Fruit fly (Drosophila melanogaster): ENCODE data around the gene Grip163.

Grip163 gene

dm6 chr3L:12002321-12003248 lies 4.6 kb upstream of the Grip163 start, which contains the start of the genes Pop2 and CG6928:
Gene Pop2 (minus strand): TSS chr3L:12002915.
Gene CG6928 (plus strand): TSS chr3L:12003155.
- no peak for TF ChIP-seq vri (GFP tag; optimal IDR thresholded peaks at IDR 0.05)
- TF ChIP-seq lz (GFP tag; optimal IDR thresholded peaks at IDR 0.05) = peak; percentile 79
- no peak for TF ChIP-seq Blimp-1 (GFP tag; optimal IDR thresholded peaks at IDR 0.05)
- TF ChIP-seq CG6792 (GFP tag; optimal IDR thresholded peaks at IDR 0.05) = peak; percentile 12
- TF ChIP-seq Met (GFP tag; optimal IDR thresholded peaks at IDR 0.05) = peak; percentile 45
- peak; percentile 84 for TF ChIP-seq CG31627 (GFP tag; optimal IDR thresholded peaks at IDR 0.05)
- TF ChIP-seq achi (GFP tag; optimal IDR thresholded peaks at IDR 0.05) = peak; percentile 79
- TF ChIP-seq Gug (GFP tag; IDR thresholded peaks at IDR 0.05) = 0 out of 2 replicates have a peak, but pooled peaks have one; percentile 39
- TF ChIP-seq pdm3 (GFP tag; optimal IDR thresholded peaks at IDR 0.05) = no peak
- no peak for TF ChIP-seq CG16779 (tag; optimal IDR thresholded peaks at IDR 0.05)
- TF ChIP-seq CG3919 (GFP tag; optimal IDR thresholded peaks at IDR 0.05) = no peak
- TF ChIP-seq CG11902 (GFP tag; optimal IDR thresholded peaks at IDR 0.05) = peak; percentile 39
- TF ChIP-seq acj6 (GFP tag; optimal IDR thresholded peaks at IDR 0.05) = peak; percentile 71
- TF ChIP-seq Ets96B (tag; optimal IDR thresholded peaks at IDR 0.05) = no peak
- no peak for TF ChIP-seq fd59A (GFP tag; optimal IDR thresholded peaks at IDR 0.05)
- TF ChIP-seq Smox (GFP tag; optimal IDR thresholded peaks at IDR 0.05) = no peak
- TF ChIP-seq cyc (GFP tag; optimal IDR thresholded peaks at IDR 0.05) = peak; percentile 80
- peak; percentile 38 for TF ChIP-seq CG9139 (GFP tag; optimal IDR thresholded peaks at IDR 0.05)
- TF ChIP-seq CG10631 (GFP tag; optimal IDR thresholded peaks at IDR 0.05) = peak; percentile 75
- peak; percentile 69 for TF ChIP-seq Sox14 (GFP tag; optimal IDR thresholded peaks at IDR 0.05)
- peak; percentile 55 for TF ChIP-seq Eip75B (GFP tag; optimal IDR thresholded peaks at IDR 0.05)
- no peak for TF ChIP-seq CG4318 (GFP tag; optimal IDR thresholded peaks at IDR 0.05)
- peak; percentile 8 for TF ChIP-seq Lpt (GFP tag; optimal IDR thresholded peaks at IDR 0.05)
- TF ChIP-seq Eip78C (GFP tag) = peak; percentile 83
- TF ChIP-seq CG32006 (GFP tag; optimal IDR thresholded peaks at IDR 0.05) = no peak
- TF ChIP-seq CG6808 (GFP tag; optimal IDR thresholded peaks at IDR 0.05) = peak; percentile 100
- TF ChIP-seq CG11762 (GFP tag; optimal IDR thresholded peaks at IDR 0.05; ENCODE audit: insufficient read depth) = no peak
- peak; percentile 73 for TF ChIP-seq esn (GFP tag; optimal IDR thresholded peaks at IDR 0.05)
- TF ChIP-seq CG3032 (tag; optimal IDR thresholded peaks at IDR 0.05) = peak; percentile 33
- TF ChIP-seq CG15336 (GFP tag; IDR thresholded peaks at IDR 0.05) = peak; percentile 26; the same call in 1 of the 2 replicates
- TF ChIP-seq CG6163 (GFP tag; IDR thresholded peaks at IDR 0.05) = peak; percentile 61; the same call in 1 of the 3 replicates
- peak; percentile 22 for TF ChIP-seq CG34406 (GFP tag; optimal IDR thresholded peaks at IDR 0.05)
- no peak for TF ChIP-seq CG8632 (GFP tag; optimal IDR thresholded peaks at IDR 0.05)
- peak; percentile 51 for TF ChIP-seq Sox15 (GFP tag; optimal IDR thresholded peaks at IDR 0.05)
- TF ChIP-seq Eip93F (GFP tag; optimal IDR thresholded peaks at IDR 0.05) = no peak
- TF ChIP-seq salr (GFP tag; optimal IDR thresholded peaks at IDR 0.05) = peak in 1 of 2 experiments; percentile 6
- no peak for TF ChIP-seq spab (GFP tag; optimal IDR thresholded peaks at IDR 0.05)
- TF ChIP-seq Ets21C (GFP tag; optimal IDR thresholded peaks at IDR 0.05) = peak; percentile 68
- no peak for TF ChIP-seq CG6854 (GFP tag; optimal IDR thresholded peaks at IDR 0.05)
- TF ChIP-seq Hr38 (GFP tag; optimal IDR thresholded peaks at IDR 0.05) = peak; percentile 75
- TF ChIP-seq dsx (GFP tag; optimal IDR thresholded peaks at IDR 0.05; ENCODE audit: poor library complexity, severe bottlenecking) = no peak
- TF ChIP-seq fkh (GFP tag; optimal IDR thresholded peaks at IDR 0.05) = peak; percentile 29
- TF ChIP-seq Sox102F (GFP tag; optimal IDR thresholded peaks at IDR 0.05) = peak; percentile 52
- TF ChIP-seq CG10669 (GFP tag; optimal IDR thresholded peaks at IDR 0.05) = no peak
- TF ChIP-seq CG1621 (tag; optimal IDR thresholded peaks at IDR 0.05) = no peak
- no peak for TF ChIP-seq net (GFP tag; optimal IDR thresholded peaks at IDR 0.05)
- peak; percentile 35 for TF ChIP-seq CG8319 (GFP tag; optimal IDR thresholded peaks at IDR 0.05)
- peak; percentile 21 for TF ChIP-seq CG7368 (GFP tag; optimal IDR thresholded peaks at IDR 0.05)
- TF ChIP-seq dac (GFP tag; optimal IDR thresholded peaks at IDR 0.05) = no peak
